Worm (Caenorhabditis elegans) whole organism, L4 larva: ENCODE results near the gene gly-20.

Source experiments
- D1046.2 ChIP-seq: fragments of 200-800 bp; sonication (Bioruptor generic); IDR thresholded peaks from 2 replicates; pipeline ENCODE4 v1.3.6; 2022; ENCODE audit warnings: missing genetic modification characterization, missing compliant biosample characterization
- F37D6.2 ChIP-seq: sonication (generic microtip); optimal IDR thresholded peaks from 2 replicates; lab custom pipeline; 2016; ENCODE audit warnings: mild to moderate bottlenecking, missing genetic modification characterization, missing compliant biosample characterization
- F44E2.7 ChIP-seq: fragments of 200-800 bp; sonication (Bioruptor generic); IDR thresholded peaks from 2 replicates; pipeline ENCODE4 v2.1.2; 2022; ENCODE audit warnings: missing genetic modification characterization, missing compliant biosample characterization
- F49E8.2 ChIP-seq: sonication (generic microtip); optimal IDR thresholded peaks from 2 replicates; lab custom pipeline; 2016; ENCODE audit warnings: missing compliant biosample characterization, mild to moderate bottlenecking, missing genetic modification characterization, borderline replicate concordance
- T26A8.4 ChIP-seq: fragments of 200-800 bp; sonication (Bioruptor generic); IDR thresholded peaks from 2 replicates; pipeline ENCODE4 v1.3.6; 2022; ENCODE audit warnings: missing genetic modification characterization, missing compliant biosample characterization
- Y105C5A.15 ChIP-seq: fragments of 200-800 bp; sonication (Bioruptor generic); IDR thresholded peaks from 2 replicates; pipeline ENCODE4 v1.3.6; 2022; ENCODE audit warnings: missing genetic modification characterization, missing compliant biosample characterization
- arid-1 ChIP-seq: fragments of 200-800 bp; sonication (Bioruptor generic); conservative IDR thresholded peaks from 2 replicates; pipeline ENCODE4 v1.3.6; 2022; ENCODE audit warnings: missing genetic modification reagents, missing genetic modification characterization, missing compliant biosample characterization
- ceh-20 ChIP-seq: fragments of 200-800 bp; sonication (Bioruptor generic); IDR thresholded peaks from 2 replicates; pipeline ENCODE4 v1.3.6; 2022; ENCODE audit warnings: missing genetic modification reagents, missing genetic modification characterization, missing compliant biosample characterization
- ceh-28 ChIP-seq: fragments of 150-350 bp; optimal IDR thresholded peaks from 2 replicates; lab custom pipeline; 2014; ENCODE audit warnings: missing biosample characterization, missing genetic modification reagents, missing genetic modification characterization
- ceh-44 ChIP-seq: fragments of 200-800 bp; sonication (Bioruptor generic); IDR thresholded peaks from 2 replicates; pipeline ENCODE4 v1.3.6; 2022; ENCODE audit warnings: missing genetic modification reagents, missing genetic modification characterization, missing compliant biosample characterization
- ceh-82 ChIP-seq: sonication (generic microtip); optimal IDR thresholded peaks from 2 replicates; lab custom pipeline; 2017; ENCODE audit warnings: missing biosample characterization, missing genetic modification characterization
- ces-1 ChIP-seq: fragments of 150-350 bp; sonication (generic microtip); optimal IDR thresholded peaks from 4 replicates; lab custom pipeline; 2014; ENCODE audit warnings: missing biosample characterization, missing genetic modification reagents, missing genetic modification characterization
- cey-2 ChIP-seq: sonication (generic microtip); optimal IDR thresholded peaks from 3 replicates; lab custom pipeline; 2017; ENCODE audit warnings: missing genetic modification characterization, mild to moderate bottlenecking, missing compliant biosample characterization, antibody characterized with exemption, borderline replicate concordance; ENCODE audit not compliant: insufficient read depth
- daf-8 ChIP-seq: fragments of 200-800 bp; sonication (Bioruptor generic); IDR thresholded peaks from 2 replicates; pipeline ENCODE4 v1.3.6; 2022; ENCODE audit warnings: missing genetic modification characterization, missing compliant biosample characterization
- dmd-8 ChIP-seq: fragments of 200-800 bp; sonication (Bioruptor generic); IDR thresholded peaks from 2 replicates; pipeline ENCODE4 v1.3.6; 2022; ENCODE audit warnings: missing genetic modification characterization, missing compliant biosample characterization
- dve-1 ChIP-seq: sonication (generic microtip); optimal IDR thresholded peaks from 2 replicates; lab custom pipeline; 2017; ENCODE audit warnings: antibody characterized with exemption, mild to moderate bottlenecking, missing genetic modification characterization, missing compliant biosample characterization; ENCODE audit not compliant: insufficient read depth
- egl-27 ChIP-seq: sonication (generic microtip); optimal IDR thresholded peaks from 3 replicates; lab custom pipeline; 2017; ENCODE audit warnings: missing biosample characterization, missing genetic modification reagents, missing genetic modification characterization
- fos-1 ChIP-seq: fragments of 150-350 bp; optimal IDR thresholded peaks from 2 replicates; lab custom pipeline; 2014; ENCODE audit warnings: missing biosample characterization, missing genetic modification characterization
- gei-8 ChIP-seq: fragments of 200-800 bp; sonication (Bioruptor generic); optimal IDR thresholded peaks from 2 replicates; lab custom pipeline; 2018; ENCODE audit warnings: mild to moderate bottlenecking, missing genetic modification characterization, missing compliant biosample characterization
- hif-1 ChIP-seq, 2 experiments: sonication (generic microtip); optimal IDR thresholded peaks; 2 replicates each; lab custom pipeline; 2016 to 2017; ENCODE audit warnings: missing compliant biosample characterization in 2 of 2, missing genetic modification characterization in 2 of 2, missing genetic modification reagents in 2 of 2, missing genotype in 2 of 2, mild to moderate bottlenecking in 1 of 2
- hlh-30 ChIP-seq: sonication (generic microtip); optimal IDR thresholded peaks from 2 replicates; lab custom pipeline; 2017; ENCODE audit warnings: antibody characterized with exemption, mild to moderate bottlenecking, missing genetic modification characterization, missing compliant biosample characterization; ENCODE audit not compliant: insufficient read depth
- lim-7 ChIP-seq: fragments of 200-800 bp; sonication (Bioruptor generic); IDR thresholded peaks from 2 replicates; pipeline ENCODE4 v1.3.6; 2022; ENCODE audit warnings: missing genetic modification characterization, missing compliant biosample characterization
- lin-1 ChIP-seq: fragments of 200-800 bp; sonication (Bioruptor generic); IDR thresholded peaks from 2 replicates; pipeline ENCODE4 v1.3.6; 2022; ENCODE audit warnings: missing genetic modification reagents, missing genetic modification characterization, missing compliant biosample characterization
- lin-29 ChIP-seq: fragments of 200-800 bp; sonication (Bioruptor generic); IDR thresholded peaks from 2 replicates; pipeline ENCODE4 v1.3.6; 2022; ENCODE audit warnings: missing genetic modification reagents, missing genetic modification characterization, missing compliant biosample characterization
- lir-3 ChIP-seq: sonication (generic microtip); optimal IDR thresholded peaks from 2 replicates; lab custom pipeline; 2016; ENCODE audit warnings: mild to moderate bottlenecking, missing genetic modification characterization, missing compliant biosample characterization
- mep-1 ChIP-seq: fragments of 150-350 bp; sonication (generic microtip); optimal IDR thresholded peaks from 3 replicates; lab custom pipeline; 2014; ENCODE audit warnings: missing biosample characterization, missing genetic modification characterization
- nhr-11 ChIP-seq: fragments of 150-350 bp; optimal IDR thresholded peaks from 2 replicates; lab custom pipeline; 2014; ENCODE audit warnings: missing biosample characterization, missing genetic modification characterization
- nhr-111 ChIP-seq: fragments of 200-800 bp; sonication (Bioruptor generic); optimal IDR thresholded peaks from 2 replicates; lab custom pipeline; 2018; ENCODE audit warnings: mild to moderate bottlenecking, missing genetic modification characterization, missing compliant biosample characterization
- nhr-25 ChIP-seq: sonication (generic microtip); optimal IDR thresholded peaks from 2 replicates; lab custom pipeline; 2017; ENCODE audit warnings: missing genetic modification characterization, mild to moderate bottlenecking, missing compliant biosample characterization, antibody characterized with exemption, moderate library complexity, borderline replicate concordance; ENCODE audit not compliant: insufficient read depth
- nhr-28 ChIP-seq: fragments of 150-350 bp; optimal IDR thresholded peaks from 2 replicates; lab custom pipeline; 2014; ENCODE audit warnings: missing biosample characterization, missing genetic modification characterization
- nhr-42 ChIP-seq: fragments of 200-800 bp; sonication (Bioruptor generic); IDR thresholded peaks from 2 replicates; pipeline ENCODE4 v1.3.6; 2022; ENCODE audit warnings: missing genetic modification characterization, missing compliant biosample characterization
- nhr-48 ChIP-seq: sonication (generic microtip); optimal IDR thresholded peaks from 2 replicates; lab custom pipeline; 2016; ENCODE audit warnings: mild to moderate bottlenecking, missing genetic modification characterization, missing compliant biosample characterization
- nhr-76 ChIP-seq: fragments of 150-350 bp; optimal IDR thresholded peaks from 2 replicates; lab custom pipeline; 2014; ENCODE audit warnings: missing biosample characterization, missing genetic modification characterization
- nhr-77 ChIP-seq: fragments of 150-350 bp; optimal IDR thresholded peaks from 2 replicates; lab custom pipeline; 2014; ENCODE audit warnings: missing biosample characterization, missing genetic modification characterization
- pqm-1 ChIP-seq: sonication (generic microtip); optimal IDR thresholded peaks from 2 replicates; lab custom pipeline; 2017; ENCODE audit warnings: missing biosample characterization, missing genetic modification characterization
- saeg-2 ChIP-seq: fragments of 200-800 bp; sonication (Bioruptor generic); IDR thresholded peaks from 2 replicates; pipeline ENCODE4 v1.3.6; 2022; ENCODE audit warnings: missing genetic modification reagents, missing genetic modification characterization, missing compliant biosample characterization
- sdz-12 ChIP-seq: fragments of 200-800 bp; sonication (Bioruptor generic); optimal IDR thresholded peaks from 2 replicates; lab custom pipeline; 2018; ENCODE audit warnings: mild to moderate bottlenecking, missing genetic modification characterization, missing compliant biosample characterization
- set-16 ChIP-seq: fragments of 200-800 bp; sonication (Bioruptor generic); IDR thresholded peaks from 2 replicates; pipeline ENCODE4 v1.3.6; 2022; ENCODE audit warnings: missing genetic modification reagents, missing genetic modification characterization, missing compliant biosample characterization
- snpc-4 ChIP-seq: fragments of 150-350 bp; optimal IDR thresholded peaks from 2 replicates; lab custom pipeline; 2014; ENCODE audit warnings: missing biosample characterization, missing genetic modification characterization
- spr-3 ChIP-seq: fragments of 200-800 bp; sonication (Bioruptor generic); optimal IDR thresholded peaks from 2 replicates; lab custom pipeline; 2018; ENCODE audit warnings: mild to moderate bottlenecking, missing genetic modification characterization, missing compliant biosample characterization
- tag-97 ChIP-seq: fragments of 200-800 bp; sonication (Bioruptor generic); IDR thresholded peaks from 2 replicates; pipeline ENCODE4 v1.3.6; 2022; ENCODE audit warnings: missing genetic modification characterization, missing compliant biosample characterization
- unc-62 ChIP-seq, 3 experiments: fragments of 150-350 bp in 1 of 3; sonication (generic microtip); optimal IDR thresholded peaks in 2 of 3; peaks in 1 of 3; 1 replicate in 1 of 3; 2 replicates in 2 of 3; lab custom pipeline; 2014 to 2017; ENCODE audit warnings: missing biosample characterization in 3 of 3, missing genetic modification characterization in 3 of 3, missing genetic modification reagents in 3 of 3, missing genotype in 1 of 3
- vab-7 ChIP-seq: fragments of 200-800 bp; sonication (Bioruptor generic); IDR thresholded peaks from 2 replicates; pipeline ENCODE4 v1.3.6; 2022; ENCODE audit warnings: missing genetic modification reagents, missing genetic modification characterization, missing compliant biosample characterization
- zfp-3 ChIP-seq: fragments of 200-800 bp; sonication (Bioruptor generic); conservative IDR thresholded peaks from 2 replicates; pipeline ENCODE4 v1.3.6; 2022; ENCODE audit warnings: missing genetic modification reagents, missing genetic modification characterization, missing compliant biosample characterization
- zip-11 ChIP-seq: fragments of 200-800 bp; sonication (Bioruptor generic); IDR thresholded peaks from 2 replicates; pipeline ENCODE4 v1.3.6; 2022; ENCODE audit warnings: missing genetic modification characterization, missing compliant biosample characterization
- zip-2 ChIP-seq: fragments of 150-350 bp; optimal IDR thresholded peaks from 2 replicates; lab custom pipeline; 2014; ENCODE audit warnings: missing biosample characterization, missing genetic modification characterization
- ztf-11 ChIP-seq: fragments of 150-350 bp; optimal IDR thresholded peaks from 2 replicates; lab custom pipeline; 2014; ENCODE audit warnings: missing biosample characterization, missing genetic modification characterization
- ztf-7 ChIP-seq: fragments of 150-350 bp; optimal IDR thresholded peaks from 2 replicates; lab custom pipeline; 2014; ENCODE audit warnings: missing biosample characterization, missing genetic modification characterization

The gly-20 gene

DNA sequence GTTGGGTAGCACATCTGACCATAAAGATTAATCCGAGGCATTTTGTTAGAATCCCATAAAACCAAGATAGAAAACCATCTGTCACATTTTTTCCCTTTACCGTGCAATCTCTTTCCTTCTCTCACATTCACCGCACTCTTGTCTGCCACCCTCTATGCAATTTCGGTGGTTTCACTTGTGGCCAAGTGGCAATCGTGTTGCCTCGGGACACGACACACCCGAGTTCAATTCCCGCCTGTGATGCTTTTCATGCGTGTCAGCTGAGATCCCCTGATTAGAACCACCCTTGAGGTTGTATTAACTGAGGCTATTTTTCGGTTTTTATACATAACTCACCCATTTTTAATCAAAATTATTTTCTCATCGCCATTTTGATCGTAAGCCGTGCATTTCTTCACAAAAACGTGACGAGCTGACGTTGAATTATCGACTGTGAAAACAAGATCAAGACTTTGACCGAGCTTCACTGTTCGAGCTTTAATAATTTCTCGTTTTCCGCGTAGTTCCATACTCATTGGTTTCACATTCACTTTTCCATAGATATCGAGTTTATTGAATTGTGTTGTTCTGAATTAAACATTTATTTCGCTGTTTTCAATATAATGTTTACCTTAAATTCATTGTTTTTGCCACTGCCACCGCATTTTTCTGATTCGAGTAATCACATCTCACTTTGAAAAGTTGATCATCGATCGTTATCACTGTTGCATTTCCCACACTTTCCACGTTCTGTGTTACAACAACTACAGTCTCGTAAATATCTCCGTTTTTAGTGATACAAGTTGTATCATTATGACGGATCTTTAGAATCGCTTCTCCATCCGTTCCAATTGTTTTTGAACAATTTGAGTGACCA, 31.9 kb downstream of the gly-20 start (continued):
- TF ChIP-seq nhr-48 (tag; lab: Kevin White, UChicago) (peak; percentile 79), set-16 (no peak), tag-97 (0 out of 2 replicates have a peak, but pooled peaks have one; percentile 85), ztf-11 (tag; lab: Kevin White, UChicago) (no peak), saeg-2 (GFP tag; lab: Robert Waterston, UW) (peak; percentile 96), ceh-44 (GFP tag; lab: Robert Waterston, UW) (peak; percentile 98), Y105C5A.15 (GFP tag; lab: Robert Waterston, UW) (peak; percentile 100), daf-8 (GFP tag; lab: Robert Waterston, UW) (0 out of 2 replicates have a peak, but pooled peaks have one; percentile 59), lin-29 (GFP tag; lab: Robert Waterston, UW) (peak; percentile 92), nhr-11 (tag; lab: Kevin White, UChicago) (peak; percentile 57), ceh-20 (GFP tag; lab: Robert Waterston, UW) (peak; percentile 93), ceh-82 (tag; lab: Kevin White, UChicago) (no peak), pqm-1 (tag; lab: Kevin White, UChicago) (peak; percentile 60), F49E8.2 (peak; percentile 74), zfp-3 (GFP tag; lab: Robert Waterston, UW) (peak; percentile 92), nhr-25 (tag; lab: Kevin White, UChicago) (peak; percentile 79), nhr-76 (no peak), dmd-8 (GFP tag; lab: Robert Waterston, UW) (peak; percentile 100), lim-7 (peak; percentile 100), mep-1 (tag; lab: Kevin White, UChicago) (peak; percentile 92), spr-3 (peak; percentile 95), hlh-30 (tag; lab: Kevin White, UChicago) (peak; percentile 98), F37D6.2 (tag; lab: Kevin White, UChicago) (peak; percentile 68), sdz-12 (GFP tag; lab: Kevin White, UChicago) (peak; percentile 99), ztf-7 (tag; lab: Kevin White, UChicago) (peak; percentile 87), vab-7 (GFP tag; lab: Robert Waterston, UW) (peak; percentile 98), fos-1 (tag; lab: Kevin White, UChicago) (no peak), D1046.2 (GFP tag; lab: Robert Waterston, UW) (peak; percentile 97), dve-1 (tag; lab: Kevin White, UChicago) (peak; percentile 93), T26A8.4 (GFP tag; lab: Robert Waterston, UW) (peak; percentile 96), arid-1 (peak; percentile 98), nhr-111 (GFP tag; lab: Kevin White, UChicago) (peak; percentile 98), gei-8 (GFP tag; lab: Kevin White, UChicago) (peak; percentile 99), ceh-28 (tag; lab: Kevin White, UChicago) (no peak), snpc-4 (no peak), nhr-28 (tag; lab: Kevin White, UChicago) (peak; percentile 78), lir-3 (peak; percentile 92), zip-2 (tag; lab: Kevin White, UChicago) (no peak), nhr-42 (GFP tag; lab: Robert Waterston, UW) (peak; percentile 95), lin-1 (GFP tag; lab: Robert Waterston, UW) (peak; percentile 98), hif-1 (tag; optimal IDR thresholded peaks at IDR 0.05; lab: Kevin White, UChicago) (peak in 1 of 2 experiments; percentile 82), egl-27 (no peak), ces-1 (no peak), cey-2 (tag; lab: Kevin White, UChicago) (peak; percentile 87), zip-11 (GFP tag; lab: Robert Waterston, UW) (peak; percentile 93), F44E2.7 (GFP tag; lab: Robert Waterston, UW) (peak; percentile 99), unc-62 (GFP tag; optimal IDR thresholded peaks at IDR 0.05 in 1 of 2; lab: Kevin White, UChicago) (peak in 1 of 2 experiments; percentile 84), unc-62 (tag; optimal IDR thresholded peaks at IDR 0.05; lab: Kevin White, UChicago) (peak; percentile 65), nhr-77 (peak; percentile 76)
